ENCODE assay signal across 1 fruit fly cellular context in the genomic region with DNA sequence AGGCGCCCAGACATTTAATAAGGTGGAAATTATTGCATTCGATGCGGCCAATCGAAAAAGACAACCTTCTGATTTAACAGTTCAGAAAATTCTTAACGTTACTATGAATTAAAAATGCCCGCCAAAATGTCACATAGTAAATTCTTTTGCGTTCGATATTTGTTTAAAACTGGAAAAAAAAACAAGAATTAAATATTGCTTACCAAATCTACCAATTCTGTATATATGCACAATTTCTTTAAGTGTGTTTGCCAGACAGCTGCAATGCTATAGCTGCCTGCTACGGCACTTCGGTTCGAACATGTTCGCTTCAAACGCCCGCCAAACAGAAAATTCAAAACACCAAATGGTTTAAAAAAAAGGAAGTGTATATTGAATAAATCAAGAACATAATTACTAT.
A peak's percentile ranks its signal among the peaks of the same experiment; 100 is the strongest.
TF ChIP-seq lines count a peak whose summit lies in the region.

No protein-coding gene starts in this region.

TF ChIP-seq in whole organism, embryonic, 481 proteins besides CTCF, POLR2A, EP300 and RAD21 (continued from another document and continues in another):
- TF ChIP-seq Hey (tag; optimal IDR thresholded peaks at IDR 0.05; lab: Kevin White, UChicago) (no peak), dysf (GFP tag; IDR thresholded peaks at IDR 0.05; lab: Robert Waterston, UW) (peak; percentile 62), Myb (GFP tag; optimal IDR thresholded peaks at IDR 0.05; lab: Kevin White, UChicago) (peak; percentile 42), onecut (GFP tag; IDR thresholded peaks at IDR 0.05; lab: Robert Waterston, UW) (0 out of 2 replicates have a peak, but pooled peaks have one; percentile 16), Hand (GFP tag; optimal IDR thresholded peaks at IDR 0.05; lab: Kevin White, UChicago) (no peak), CG4282 (GFP tag; optimal IDR thresholded peaks at IDR 0.05; lab: Kevin White, UChicago) (peak; percentile 17), Dek (tag; optimal IDR thresholded peaks at IDR 0.05; lab: Kevin White, UChicago) (peak; percentile 54), slbo (GFP tag; IDR thresholded peaks at IDR 0.05; lab: Robert Waterston, UW) (peak; percentile 76), HLH3B (GFP tag; IDR thresholded peaks at IDR 0.05; lab: Robert Waterston, UW) (peak; percentile 58), CG12299 (tag; optimal IDR thresholded peaks at IDR 0.05; lab: Kevin White, UChicago) (peak; percentile 4), BtbVII (GFP tag; optimal IDR thresholded peaks at IDR 0.05; lab: Kevin White, UChicago) (no peak), CG18011 (GFP tag; optimal IDR thresholded peaks at IDR 0.05; lab: Kevin White, UChicago) (peak; percentile 98), Hmr (GFP tag; optimal IDR thresholded peaks at IDR 0.05; lab: Kevin White, UChicago) (peak; percentile 54), Chrac-16 (GFP tag; optimal IDR thresholded peaks at IDR 0.05; lab: Kevin White, UChicago) (peak; percentile 71), pros (GFP tag; optimal IDR thresholded peaks at IDR 0.05; lab: Kevin White, UChicago) (no peak), zfh2 (GFP tag; optimal IDR thresholded peaks at IDR 0.05; lab: Kevin White, UChicago) (peak; percentile 46), Dip2 (GFP tag; IDR thresholded peaks at IDR 0.05; lab: Robert Waterston, UW) (no peak), Eip74EF (GFP tag; optimal IDR thresholded peaks at IDR 0.05; lab: Kevin White, UChicago) (peak in 1 of 2 experiments; percentile 3), CG1602 (GFP tag; optimal IDR thresholded peaks at IDR 0.05; lab: Kevin White, UChicago) (peak; percentile 55), zen2 (GFP tag; IDR thresholded peaks at IDR 0.05; lab: Robert Waterston, UW; ENCODE audit: partially characterized antibody) (no peak), ewg (GFP tag; optimal IDR thresholded peaks at IDR 0.05; lab: Kevin White, UChicago) (peak; percentile 27), CG12769 (tag; optimal IDR thresholded peaks at IDR 0.05; lab: Kevin White, UChicago) (peak; percentile 45), slou (GFP tag; optimal IDR thresholded peaks at IDR 0.05; lab: Kevin White, UChicago) (peak; percentile 36), corto (GFP tag; optimal IDR thresholded peaks at IDR 0.05; lab: Kevin White, UChicago) (no peak), Elba2 (GFP tag; optimal IDR thresholded peaks at IDR 0.05; lab: Kevin White, UChicago) (no peak), Poxn (GFP tag; IDR thresholded peaks at IDR 0.05; lab: Robert Waterston, UW) (no peak), MESR4 (GFP tag; optimal IDR thresholded peaks at IDR 0.05; lab: Kevin White, UChicago) (no peak), bab2 (GFP tag; optimal IDR thresholded peaks at IDR 0.05; lab: Kevin White, UChicago) (peak; percentile 60), Atf3 (GFP tag; optimal IDR thresholded peaks at IDR 0.05; lab: Kevin White, UChicago) (peak; percentile 42), Atf-2 (GFP tag; optimal IDR thresholded peaks at IDR 0.05; lab: Kevin White, UChicago) (peak; percentile 72), CG10462 (GFP tag; optimal IDR thresholded peaks at IDR 0.05; lab: Kevin White, UChicago) (peak; percentile 49), grau (tag; optimal IDR thresholded peaks at IDR 0.05; lab: Kevin White, UChicago) (peak; percentile 51), B-H2 (GFP tag; optimal IDR thresholded peaks at IDR 0.05; lab: Kevin White, UChicago) (no peak), CG12659 (GFP tag; optimal IDR thresholded peaks at IDR 0.05; lab: Kevin White, UChicago) (peak; percentile 60), Ptx1 (GFP tag; IDR thresholded peaks at IDR 0.05; lab: Robert Waterston, UW) (peak; percentile 75), B-H1 (GFP tag; IDR thresholded peaks at IDR 0.05; lab: Robert Waterston, UW) (peak; percentile 47; the same call in 1 of the 3 replicates), Mad (GFP tag; optimal IDR thresholded peaks at IDR 0.05; lab: Kevin White, UChicago) (peak; percentile 43), NC2β (GFP tag; optimal IDR thresholded peaks at IDR 0.05; lab: Kevin White, UChicago) (peak; percentile 61), CG10431 (GFP tag; optimal IDR thresholded peaks at IDR 0.05; lab: Kevin White, UChicago) (no peak), en (GFP tag; optimal IDR thresholded peaks at IDR 0.05; lab: Kevin White, UChicago) (peak; percentile 34), sim (GFP tag; IDR thresholded peaks at IDR 0.05; lab: Robert Waterston, UW) (peak; percentile 57; the same call in 1 of the 2 replicates), CG7745 (tag; optimal IDR thresholded peaks at IDR 0.05; lab: Kevin White, UChicago) (no peak), bsh (GFP tag; optimal IDR thresholded peaks at IDR 0.05; lab: Kevin White, UChicago) (peak in 1 of 2 experiments; percentile 75), CG3281 (GFP tag; optimal IDR thresholded peaks at IDR 0.05; lab: Kevin White, UChicago) (peak; percentile 52), dati (GFP tag; IDR thresholded peaks at IDR 0.05; lab: Robert Waterston, UW) (0 out of 2 replicates have a peak, but pooled peaks have one; percentile 10), Abd-B (GFP tag; optimal IDR thresholded peaks at IDR 0.05; lab: Kevin White, UChicago) (peak; percentile 27), CG14965 (GFP tag; optimal IDR thresholded peaks at IDR 0.05; lab: Kevin White, UChicago; ENCODE audit: borderline replicate concordance) (no peak), gt (GFP tag; IDR thresholded peaks at IDR 0.05; lab: Robert Waterston, UW) (no peak), gfzf (GFP tag; optimal IDR thresholded peaks at IDR 0.05; lab: Kevin White, UChicago) (no peak), jing (GFP tag; optimal IDR thresholded peaks at IDR 0.05; lab: Kevin White, UChicago) (no peak), CG2202 (tag; optimal IDR thresholded peaks at IDR 0.05; lab: Kevin White, UChicago) (peak; percentile 33), chinmo (GFP tag; IDR thresholded peaks at IDR 0.05; lab: Robert Waterston, UW; ENCODE audit: partially characterized antibody) (no peak), Stat92E (GFP tag; optimal IDR thresholded peaks at IDR 0.05; lab: Kevin White, UChicago) (no peak), CG34376 (GFP tag; optimal IDR thresholded peaks at IDR 0.05; lab: Kevin White, UChicago) (no peak), ATbp (GFP tag; optimal IDR thresholded peaks at IDR 0.05; lab: Kevin White, UChicago) (peak; percentile 41), CG14441 (GFP tag; IDR thresholded peaks at IDR 0.05; lab: Robert Waterston, UW) (peak; percentile 73), HmgZ (tag; optimal IDR thresholded peaks at IDR 0.05; lab: Kevin White, UChicago) (peak; percentile 50), disco-r (GFP tag; optimal IDR thresholded peaks at IDR 0.05; lab: Kevin White, UChicago) (peak; percentile 36), CG10147 (GFP tag; optimal IDR thresholded peaks at IDR 0.05; lab: Kevin White, UChicago) (peak; percentile 26), Ets65A (GFP tag; lab: Kevin White, UChicago) (peak; percentile 87), Atf6 (GFP tag; IDR thresholded peaks at IDR 0.05; lab: Robert Waterston, UW) (peak; percentile 70), CG4707 (GFP tag; optimal IDR thresholded peaks at IDR 0.05; lab: Kevin White, UChicago) (no peak), h (optimal IDR thresholded peaks at IDR 0.05; lab: Kevin White, UChicago) (no peak), CG34422 (GFP tag; IDR thresholded peaks at IDR 0.05; lab: Robert Waterston, UW) (peak; percentile 73), Lim3 (GFP tag; IDR thresholded peaks at IDR 0.05; lab: Robert Waterston, UW) (no peak), eve (GFP tag; optimal IDR thresholded peaks at IDR 0.05; lab: Kevin White, UChicago) (peak in 1 of 2 experiments; percentile 61), gcm2 (GFP tag; optimal IDR thresholded peaks at IDR 0.05; lab: Kevin White, UChicago) (peak; percentile 18), toy (GFP tag; IDR thresholded peaks at IDR 0.05; lab: Robert Waterston, UW) (no peak), trh (GFP tag; optimal IDR thresholded peaks at IDR 0.05; lab: Kevin White, UChicago) (no peak), ranshi (GFP tag; IDR thresholded peaks at IDR 0.05; lab: Robert Waterston, UW) (peak; percentile 58), E2f1 (GFP tag; IDR thresholded peaks at IDR 0.05; lab: Robert Waterston, UW) (peak; percentile 61), Gug (GFP tag; IDR thresholded peaks at IDR 0.05; lab: Robert Waterston, UW) (peak; percentile 50; the same call in 1 of the 4 replicates), CG32532 (GFP tag; IDR thresholded peaks at IDR 0.05; lab: Robert Waterston, UW) (peak; percentile 75), Bgb (GFP tag; IDR thresholded peaks at IDR 0.05; lab: Robert Waterston, UW; ENCODE audit: partially characterized antibody) (no peak), Nf-YA (GFP tag; IDR thresholded peaks at IDR 0.05; lab: Robert Waterston, UW) (peak; percentile 46; the same call in 1 of the 2 replicates), H15 (GFP tag; IDR thresholded peaks at IDR 0.05; lab: Robert Waterston, UW) (peak; percentile 65), crp (GFP tag; optimal IDR thresholded peaks at IDR 0.05; lab: Kevin White, UChicago) (peak in 1 of 2 experiments; percentile 18), emc (GFP tag; optimal IDR thresholded peaks at IDR 0.05; lab: Kevin White, UChicago) (no peak), gro (GFP tag; optimal IDR thresholded peaks at IDR 0.05; lab: Kevin White, UChicago) (peak; percentile 74), CG12744 (GFP tag; optimal IDR thresholded peaks at IDR 0.05; lab: Kevin White, UChicago) (peak; percentile 63), tgo (GFP tag; IDR thresholded peaks at IDR 0.05; lab: Robert Waterston, UW) (peak; percentile 60), chm (GFP tag; IDR thresholded peaks at IDR 0.05; lab: Robert Waterston, UW) (peak; percentile 77), Dll (GFP tag; IDR thresholded peaks at IDR 0.05; lab: Robert Waterston, UW; ENCODE audit: partially characterized antibody) (no peak), Drgx (GFP tag; IDR thresholded peaks at IDR 0.05; lab: Robert Waterston, UW) (peak; percentile 70), peb (GFP tag; IDR thresholded peaks at IDR 0.05; lab: Robert Waterston, UW) (peak; percentile 26; the same call in 1 of the 2 replicates), insv (GFP tag; optimal IDR thresholded peaks at IDR 0.05; lab: Kevin White, UChicago) (no peak), zfh1 (GFP tag; IDR thresholded peaks at IDR 0.05; lab: Robert Waterston, UW) (peak; percentile 63; the same call in 1 of the 3 replicates), jumu (GFP tag; optimal IDR thresholded peaks at IDR 0.05; lab: Kevin White, UChicago) (peak; percentile 64), fru (optimal IDR thresholded peaks at IDR 0.05; lab: Kevin White, UChicago) (no peak), sqz (GFP tag; optimal IDR thresholded peaks at IDR 0.05; lab: Kevin White, UChicago) (peak; percentile 8), Dref (GFP tag; IDR thresholded peaks at IDR 0.05; lab: Robert Waterston, UW) (no peak), CG12219 (GFP tag; optimal IDR thresholded peaks at IDR 0.05; lab: Kevin White, UChicago) (peak; percentile 3), grn (GFP tag; optimal IDR thresholded peaks at IDR 0.05; lab: Kevin White, UChicago) (no peak), tap (tag; optimal IDR thresholded peaks at IDR 0.05; lab: Kevin White, UChicago) (no peak), CHES-1-like (GFP tag; optimal IDR thresholded peaks at IDR 0.05; lab: Kevin White, UChicago) (peak; percentile 53), GATAe (GFP tag; conservative IDR thresholded peaks at IDR 0.05; lab: Robert Waterston, UW) (no peak), Hr51 (GFP tag; optimal IDR thresholded peaks at IDR 0.05; lab: Kevin White, UChicago) (peak; percentile 28 to 72), Mes4 (GFP tag; optimal IDR thresholded peaks at IDR 0.05; lab: Kevin White, UChicago) (peak; percentile 58), mirr (GFP tag; optimal IDR thresholded peaks at IDR 0.05; lab: Kevin White, UChicago) (no peak), CG11723 (GFP tag; optimal IDR thresholded peaks at IDR 0.05; lab: Kevin White, UChicago) (no peak), CG18262 (tag; optimal IDR thresholded peaks at IDR 0.05; lab: Kevin White, UChicago) (peak; percentile 58), CG7556 (GFP tag; optimal IDR thresholded peaks at IDR 0.05; lab: Kevin White, UChicago) (peak; percentile 63), CG11247 (GFP tag; IDR thresholded peaks at IDR 0.05; lab: Robert Waterston, UW) (peak; percentile 45; the same call in 1 of the 2 replicates), CG31388 (GFP tag; optimal IDR thresholded peaks at IDR 0.05; lab: Kevin White, UChicago) (no peak), CG13287 (GFP tag; IDR thresholded peaks at IDR 0.05; lab: Robert Waterston, UW; ENCODE audit: partially characterized antibody) (no peak), Med (GFP tag; lab: Kevin White, UChicago) (peak; percentile 94), CG11696 (GFP tag; IDR thresholded peaks at IDR 0.05; lab: Robert Waterston, UW) (0 out of 2 replicates have a peak, but pooled peaks have one; percentile 51), CG9215 (GFP tag; IDR thresholded peaks at IDR 0.05; lab: Robert Waterston, UW) (peak; percentile 37; the same call in 1 of the 2 replicates), jigr1 (GFP tag; IDR thresholded peaks at IDR 0.05; lab: Robert Waterston, UW) (no peak), chif (GFP tag; optimal IDR thresholded peaks at IDR 0.05; lab: Kevin White, UChicago) (peak; percentile 58 to 66), Camta (GFP tag; optimal IDR thresholded peaks at IDR 0.05; lab: Kevin White, UChicago) (peak; percentile 71), CG14050 (GFP tag; IDR thresholded peaks at IDR 0.05; lab: Robert Waterston, UW) (peak; percentile 29; the same call in 1 of the 3 replicates), CG9932 (GFP tag; IDR thresholded peaks at IDR 0.05; lab: Robert Waterston, UW) (peak; percentile 69), Oaz (GFP tag; IDR thresholded peaks at IDR 0.05; lab: Robert Waterston, UW) (no peak), HmgD (GFP tag; optimal IDR thresholded peaks at IDR 0.05; lab: Kevin White, UChicago) (peak; percentile 69), Hr78 (GFP tag; optimal IDR thresholded peaks at IDR 0.05; lab: Kevin White, UChicago) (no peak), Sox102F (GFP tag; optimal IDR thresholded peaks at IDR 0.05; lab: Kevin White, UChicago) (peak; percentile 74), CG17385 (GFP tag; optimal IDR thresholded peaks at IDR 0.05; lab: Kevin White, UChicago) (peak; percentile 55), NK7.1 (GFP tag; optimal IDR thresholded peaks at IDR 0.05; lab: Kevin White, UChicago) (no peak), sisA (GFP tag; IDR thresholded peaks at IDR 0.05; lab: Robert Waterston, UW) (peak; percentile 74), vvl (GFP tag; IDR thresholded peaks at IDR 0.05; lab: Robert Waterston, UW) (peak; percentile 76), gem (tag; optimal IDR thresholded peaks at IDR 0.05; lab: Kevin White, UChicago) (peak; percentile 78), CG8944 (GFP tag; optimal IDR thresholded peaks at IDR 0.05; lab: Kevin White, UChicago) (peak; percentile 71), D19B (GFP tag; optimal IDR thresholded peaks at IDR 0.05; lab: Kevin White, UChicago) (peak; percentile 27), exex (tag; optimal IDR thresholded peaks at IDR 0.05; lab: Kevin White, UChicago) (no peak), CG1647 (GFP tag; optimal IDR thresholded peaks at IDR 0.05; lab: Kevin White, UChicago) (peak; percentile 0), sug (tag; optimal IDR thresholded peaks at IDR 0.05; lab: Kevin White, UChicago) (no peak)
